Fruit fly (Drosophila melanogaster) whole organism, embryonic: Measurements from ENCODE around the gene Sptr.

Experiments
- Atf6 ChIP-seq: fragments of 200-800 bp; sonication (Bioruptor generic); IDR thresholded peaks from 2 replicates; pipeline ENCODE4 v1.3.6; 2022; ENCODE audit warnings: missing biosample characterization, missing genetic modification characterization
- CG11456 ChIP-seq: fragments of 200-800 bp; sonication (Bioruptor generic); IDR thresholded peaks from 3 replicates; pipeline ENCODE4 v1.3.6; 2022; ENCODE audit warnings: missing biosample characterization, missing genetic modification characterization
- CG13424 ChIP-seq: fragments of 200-800 bp; sonication (Bioruptor generic); optimal IDR thresholded peaks from 2 replicates; lab custom pipeline; 2019; ENCODE audit warnings: missing biosample characterization, mild to moderate bottlenecking, missing genetic modification characterization, moderate library complexity
- CG13775 ChIP-seq: fragments of 200-800 bp; sonication (Bioruptor generic); optimal IDR thresholded peaks from 3 replicates; lab custom pipeline; 2017; ENCODE audit warnings: missing biosample characterization, mild to moderate bottlenecking, missing genetic modification characterization
- CG14050 ChIP-seq: fragments of 200-800 bp; sonication (Bioruptor generic); IDR thresholded peaks from 3 replicates; pipeline ENCODE4 v1.3.6; 2022; ENCODE audit warnings: missing biosample characterization, missing genetic modification characterization
- CG15011 ChIP-seq: fragments of 200-800 bp; sonication (Bioruptor generic); optimal IDR thresholded peaks from 3 replicates; lab custom pipeline; 2018; ENCODE audit warnings: missing biosample characterization, mild to moderate bottlenecking, missing genetic modification characterization
- CG15479 ChIP-seq: fragments of 200-800 bp; sonication (Bioruptor generic); optimal IDR thresholded peaks from 3 replicates; lab custom pipeline; 2019; ENCODE audit warnings: missing biosample characterization, mild to moderate bottlenecking, missing genetic modification characterization, moderate library complexity
- CG1602 ChIP-seq: fragments of 200-800 bp; sonication (Bioruptor generic); optimal IDR thresholded peaks from 3 replicates; lab custom pipeline; 2016; ENCODE audit warnings: missing biosample characterization, missing genetic modification characterization
- CG17328 ChIP-seq: fragments of 200-800 bp; sonication (Bioruptor generic); IDR thresholded peaks from 2 replicates; pipeline ENCODE4 v1.3.6; 2022; ENCODE audit warnings: missing biosample characterization, missing genetic modification characterization
- CG1832 ChIP-seq: fragments of 200-800 bp; sonication (Bioruptor generic); optimal IDR thresholded peaks from 2 replicates; lab custom pipeline; 2017; ENCODE audit warnings: missing biosample characterization, mild to moderate bottlenecking, missing genetic modification characterization, inconsistent platforms
- CG18599 ChIP-seq: fragments of 200-800 bp; sonication (Bioruptor generic); optimal IDR thresholded peaks from 3 replicates; lab custom pipeline; 2017; ENCODE audit warnings: missing biosample characterization, missing genetic modification characterization, mild to moderate bottlenecking, moderate library complexity, missing genetic modification reagents
- CG2678 ChIP-seq: fragments of 200-800 bp; sonication (Bioruptor generic); optimal IDR thresholded peaks from 3 replicates; lab custom pipeline; 2019; ENCODE audit warnings: missing biosample characterization, mild to moderate bottlenecking, missing genetic modification characterization, moderate library complexity
- CG30403 ChIP-seq: fragments of 200-800 bp; sonication (Bioruptor generic); optimal IDR thresholded peaks from 3 replicates; lab custom pipeline; 2016; ENCODE audit warnings: missing biosample characterization, missing genetic modification characterization
- CG5245 ChIP-seq: fragments of 200-800 bp; sonication (Bioruptor generic); optimal IDR thresholded peaks from 3 replicates; lab custom pipeline; 2016; ENCODE audit warnings: missing biosample characterization, missing genetic modification characterization
- CG7271 ChIP-seq: fragments of 200-800 bp; sonication (Bioruptor generic); optimal IDR thresholded peaks from 2 replicates; lab custom pipeline; 2018; ENCODE audit warnings: missing biosample characterization, mild to moderate bottlenecking, missing genetic modification characterization, moderate library complexity
- CG7556 ChIP-seq: fragments of 200-800 bp; sonication (Bioruptor generic); optimal IDR thresholded peaks from 2 replicates; lab custom pipeline; 2017; ENCODE audit warnings: missing biosample characterization, mild to moderate bottlenecking, missing genetic modification characterization
- CG8281 ChIP-seq: fragments of 200-800 bp; sonication (Bioruptor generic); optimal IDR thresholded peaks from 2 replicates; lab custom pipeline; 2018; ENCODE audit warnings: missing biosample characterization, mild to moderate bottlenecking, missing genetic modification characterization, moderate library complexity
- CG9215 ChIP-seq: fragments of 200-800 bp; sonication (Bioruptor generic); IDR thresholded peaks from 2 replicates; pipeline ENCODE4 v1.3.6; 2022; ENCODE audit warnings: missing biosample characterization, missing genetic modification characterization
- Camta ChIP-seq: fragments of 200-800 bp; sonication (Bioruptor generic); optimal IDR thresholded peaks from 2 replicates; lab custom pipeline; 2016; ENCODE audit warnings: missing biosample characterization, missing genetic modification characterization
- Chrac-16 ChIP-seq: fragments of 200-800 bp; sonication (Bioruptor generic); optimal IDR thresholded peaks from 3 replicates; lab custom pipeline; 2016; ENCODE audit warnings: missing biosample characterization, missing genetic modification characterization
- D ChIP-seq, 2 experiments: fragments of 200-800 bp in 1 of 2; fragments of >200 bp in 1 of 2; sonication (Bioruptor generic) in 1 of 2; optimal IDR thresholded peaks; 2 replicates in 1 of 2; 3 replicates in 1 of 2; lab custom pipeline; 2017; ENCODE audit warnings: mild to moderate bottlenecking in 1 of 2, missing biosample characterization in 1 of 2, missing genetic modification characterization in 1 of 2, missing genetic modification reagents in 1 of 2
- Fer2 ChIP-seq: fragments of 200-800 bp; sonication (Bioruptor generic); optimal IDR thresholded peaks from 2 replicates; lab custom pipeline; 2018; ENCODE audit warnings: missing biosample characterization, mild to moderate bottlenecking, missing genetic modification characterization, moderate library complexity
- Hr78 ChIP-seq, 2 experiments: fragments of 200-800 bp in 1 of 2; fragments of >200 bp in 1 of 2; sonication (Bioruptor generic) in 1 of 2; optimal IDR thresholded peaks; 2 replicates each; lab custom pipeline; 2017 to 2019; ENCODE audit warnings: missing biosample characterization in 2 of 2, missing genetic modification characterization in 2 of 2, mild to moderate bottlenecking in 1 of 2, moderate library complexity in 1 of 2
- Mad ChIP-seq: fragments of 200-800 bp; sonication (Bioruptor generic); optimal IDR thresholded peaks from 2 replicates; lab custom pipeline; 2016; ENCODE audit warnings: missing biosample characterization, missing genetic modification characterization
- Max ChIP-seq: fragments of 200-800 bp; sonication (Bioruptor generic); optimal IDR thresholded peaks from 2 replicates; lab custom pipeline; 2016; ENCODE audit warnings: missing biosample characterization, mild to moderate bottlenecking, missing genetic modification characterization
- Mes4 ChIP-seq: fragments of 200-800 bp; sonication (Bioruptor generic); optimal IDR thresholded peaks from 2 replicates; lab custom pipeline; 2016; ENCODE audit warnings: missing biosample characterization, missing genetic modification characterization
- Myb ChIP-seq: fragments of 200-800 bp; sonication (Bioruptor generic); optimal IDR thresholded peaks from 2 replicates; lab custom pipeline; 2016; ENCODE audit warnings: missing biosample characterization, missing genetic modification characterization
- Optix ChIP-seq: fragments of 200-800 bp; sonication (Bioruptor generic); IDR thresholded peaks from 3 replicates; pipeline ENCODE4 v1.3.6; 2022; ENCODE audit warnings: missing biosample characterization, missing genetic modification characterization
- Rfx ChIP-seq: fragments of 200-800 bp; sonication (Bioruptor generic); IDR thresholded peaks from 2 replicates; pipeline ENCODE4 v1.3.6; 2022; ENCODE audit warnings: missing biosample characterization, missing genetic modification characterization
- Xrp1 ChIP-seq: fragments of 200-800 bp; sonication (Bioruptor generic); IDR thresholded peaks from 2 replicates; pipeline ENCODE4 v1.3.6; 2022; ENCODE audit warnings: missing biosample characterization, missing genetic modification characterization
- ase ChIP-seq: fragments of 200-800 bp; sonication (Bioruptor generic); IDR thresholded peaks from 3 replicates; pipeline ENCODE4 v1.3.6; 2022; ENCODE audit warnings: missing biosample characterization, missing genetic modification characterization
- cas ChIP-seq: fragments of 200-800 bp; sonication (Bioruptor generic); IDR thresholded peaks from 2 replicates; pipeline ENCODE4 v1.3.6; 2022; ENCODE audit warnings: missing biosample characterization, missing genetic modification characterization
- cato ChIP-seq: fragments of 200-800 bp; sonication (Bioruptor generic); optimal IDR thresholded peaks from 2 replicates; lab custom pipeline; 2016; ENCODE audit warnings: missing biosample characterization, missing genetic modification characterization, borderline replicate concordance
- da ChIP-seq: fragments of 200-800 bp; sonication (Bioruptor generic); optimal IDR thresholded peaks from 2 replicates; lab custom pipeline; 2016; ENCODE audit warnings: missing biosample characterization, missing genetic modification characterization
- dmrt11E ChIP-seq: fragments of 200-800 bp; sonication (Bioruptor generic); optimal IDR thresholded peaks from 3 replicates; lab custom pipeline; 2018; ENCODE audit warnings: missing biosample characterization, mild to moderate bottlenecking, missing genetic modification characterization, moderate library complexity
- fu2 ChIP-seq: fragments of 200-800 bp; sonication (Bioruptor generic); optimal IDR thresholded peaks from 2 replicates; lab custom pipeline; 2016; ENCODE audit warnings: missing biosample characterization, missing genetic modification characterization
- lab ChIP-seq: fragments of 200-800 bp; sonication (Bioruptor generic); optimal IDR thresholded peaks from 3 replicates; lab custom pipeline; 2017; ENCODE audit warnings: missing biosample characterization, missing genetic modification characterization, mild to moderate bottlenecking, moderate library complexity, missing genetic modification reagents
- lola ChIP-seq, 3 experiments: fragments of >200 bp in 2 of 3; fragments of 200-800 bp in 1 of 3; sonication (Bioruptor generic) in 1 of 3; optimal IDR thresholded peaks; 2 replicates each; lab custom pipeline; 2017 to 2019; ENCODE audit warnings: missing biosample characterization in 3 of 3, missing genetic modification characterization in 3 of 3, mild to moderate bottlenecking in 1 of 3, moderate library complexity in 1 of 3
- mirr ChIP-seq: fragments of 200-800 bp; sonication (Bioruptor generic); optimal IDR thresholded peaks from 3 replicates; lab custom pipeline; 2018; ENCODE audit warnings: missing biosample characterization, mild to moderate bottlenecking, missing genetic modification characterization
- nau ChIP-seq: fragments of 200-800 bp; sonication (Bioruptor generic); optimal IDR thresholded peaks from 3 replicates; lab custom pipeline; 2017; ENCODE audit warnings: missing biosample characterization, mild to moderate bottlenecking, missing genetic modification characterization, missing genetic modification reagents
- nom ChIP-seq: fragments of 200-800 bp; sonication (Bioruptor generic); optimal IDR thresholded peaks from 2 replicates; lab custom pipeline; 2017; ENCODE audit warnings: missing biosample characterization, missing genetic modification characterization, mild to moderate bottlenecking, moderate library complexity, missing genetic modification reagents
- pita ChIP-seq: fragments of 200-800 bp; sonication (Bioruptor generic); optimal IDR thresholded peaks from 2 replicates; lab custom pipeline; 2017; ENCODE audit warnings: missing biosample characterization, mild to moderate bottlenecking, missing genetic modification characterization
- shn ChIP-seq: fragments of 200-800 bp; sonication (Bioruptor generic); optimal IDR thresholded peaks from 3 replicates; lab custom pipeline; 2016; ENCODE audit warnings: missing biosample characterization, missing genetic modification characterization
- slou ChIP-seq: fragments of 200-800 bp; sonication (Bioruptor generic); optimal IDR thresholded peaks from 3 replicates; lab custom pipeline; 2016; ENCODE audit warnings: missing biosample characterization, missing genetic modification characterization
- sna ChIP-seq: fragments of 200-800 bp; sonication (Bioruptor generic); IDR thresholded peaks from 2 replicates; pipeline ENCODE4 v1.3.6; 2022; ENCODE audit warnings: missing biosample characterization, missing genetic modification characterization; ENCODE audit not compliant: partially characterized antibody
- sr ChIP-seq: fragments of 200-800 bp; sonication (Bioruptor generic); IDR thresholded peaks from 3 replicates; pipeline ENCODE4 v1.3.6; 2022; ENCODE audit warnings: missing biosample characterization, missing genetic modification characterization
- trh ChIP-seq: fragments of 200-800 bp; sonication (Bioruptor generic); optimal IDR thresholded peaks from 2 replicates; lab custom pipeline; 2016; ENCODE audit warnings: missing biosample characterization, missing genetic modification characterization
- unc-4 ChIP-seq: fragments of 200-800 bp; sonication (Bioruptor generic); IDR thresholded peaks from 2 replicates; pipeline ENCODE4 v1.3.6; 2022; ENCODE audit warnings: missing biosample characterization, missing genetic modification characterization; ENCODE audit not compliant: partially characterized antibody

Sptr gene

dm6 chrX:8464378-8465036 lies at the start of gene Sptr (continued):
- peak; percentile 96 for TF ChIP-seq CG18599 (GFP tag; lab: Kevin White, UChicago)
- TF ChIP-seq Optix (GFP tag; lab: Robert Waterston, UW): peak; percentile 36; the same call in 1 of the 3 replicates
- TF ChIP-seq CG13424: peak; percentile 91
- peak; percentile 72 for TF ChIP-seq Chrac-16 (GFP tag; lab: Kevin White, UChicago)
- TF ChIP-seq CG5245 (GFP tag; lab: Kevin White, UChicago): peak; percentile 62
- peak; percentile 44; the same call in 1 of the 3 replicates for TF ChIP-seq sr (GFP tag; lab: Robert Waterston, UW)
- TF ChIP-seq mirr (GFP tag; lab: Kevin White, UChicago): peak; percentile 63
- TF ChIP-seq dmrt11E: no peak
- TF ChIP-seq CG9215 (GFP tag; lab: Robert Waterston, UW): peak; percentile 86
- peak; percentile 82 for TF ChIP-seq CG14050
- TF ChIP-seq Mad: peak; percentile 60
- TF ChIP-seq Camta (GFP tag; lab: Kevin White, UChicago): peak; percentile 58
- no peak for TF ChIP-seq pita
- no peak for TF ChIP-seq CG1832 (GFP tag; lab: Kevin White, UChicago)
- TF ChIP-seq nom (GFP tag; lab: Kevin White, UChicago): peak; percentile 88
- TF ChIP-seq Max (GFP tag; lab: Kevin White, UChicago): peak; percentile 67
- peak; percentile 84 for TF ChIP-seq CG15011 (GFP tag; lab: Kevin White, UChicago)
- TF ChIP-seq CG17328 (GFP tag; lab: Robert Waterston, UW): peak; percentile 88
- TF ChIP-seq CG30403: peak; percentile 90
- TF ChIP-seq CG15479 (GFP tag; lab: Kevin White, UChicago): no peak
- TF ChIP-seq sna (GFP tag; lab: Robert Waterston, UW): no peak
- TF ChIP-seq CG1602 (GFP tag; lab: Kevin White, UChicago): peak; percentile 74
- TF ChIP-seq CG7271: no peak
- peak; percentile 43 for TF ChIP-seq cato
- peak in 1 of 2 experiments; percentile 63 for TF ChIP-seq Hr78 (GFP tag; optimal IDR thresholded peaks at IDR 0.05; lab: Kevin White, UChicago)
- peak; percentile 23 for TF ChIP-seq shn (GFP tag; lab: Kevin White, UChicago)
- TF ChIP-seq ase (GFP tag; lab: Robert Waterston, UW): peak; percentile 77; the same call in 2 of the 3 replicates
- TF ChIP-seq CG7556 (GFP tag; lab: Kevin White, UChicago): peak; percentile 91
- peak; percentile 96 for TF ChIP-seq Rfx
- peak; percentile 14 for TF ChIP-seq Mes4
- peak; percentile 55 for TF ChIP-seq trh (GFP tag; lab: Kevin White, UChicago)
- TF ChIP-seq lola (GFP tag; optimal IDR thresholded peaks at IDR 0.05; lab: Kevin White, UChicago): peak in 1 of 3 experiments; percentile 46
- TF ChIP-seq unc-4 (GFP tag; lab: Robert Waterston, UW): no peak
- peak; percentile 54 for TF ChIP-seq CG8281 (tag; lab: Kevin White, UChicago)
- peak; percentile 64 for TF ChIP-seq fu2
- TF ChIP-seq cas (GFP tag; lab: Robert Waterston, UW): peak; percentile 82
- TF ChIP-seq slou (GFP tag; lab: Kevin White, UChicago): peak; percentile 68
- TF ChIP-seq CG2678: peak; percentile 94
- peak; percentile 80 for TF ChIP-seq nau (GFP tag; lab: Kevin White, UChicago)
- no peak for TF ChIP-seq da (GFP tag; lab: Kevin White, UChicago)
- peak; percentile 80 for TF ChIP-seq CG13775 (GFP tag; lab: Kevin White, UChicago)
- TF ChIP-seq CG11456 (GFP tag; lab: Robert Waterston, UW): peak; percentile 88
- TF ChIP-seq D (optimal IDR thresholded peaks at IDR 0.05; lab: Kevin White, UChicago): no peak
- TF ChIP-seq D (GFP tag; optimal IDR thresholded peaks at IDR 0.05; lab: Kevin White, UChicago): peak; percentile 57
- peak; percentile 89 for TF ChIP-seq Xrp1 (GFP tag; lab: Robert Waterston, UW)
- TF ChIP-seq Fer2: peak; percentile 80
- peak; percentile 95 for TF ChIP-seq Atf6
- peak; percentile 96 for TF ChIP-seq lab (GFP tag; lab: Kevin White, UChicago)
- peak; percentile 58 for TF ChIP-seq Myb (GFP tag; lab: Kevin White, UChicago)
